Worm (Caenorhabditis elegans) whole organism, L3 larva: Measurements from ENCODE around the gene ZK105.8.

ENCODE experiments used
- R02D3.7 ChIP-seq: fragments of 150-350 bp; optimal IDR thresholded peaks from 2 replicates; lab custom pipeline; 2014; ENCODE audit warnings: missing biosample characterization, missing genetic modification characterization
- ZK546.5 ChIP-seq: sonication (generic microtip); optimal IDR thresholded peaks from 2 replicates; lab custom pipeline; 2017; ENCODE audit warnings: missing biosample characterization, missing genetic modification characterization
- aly-2 ChIP-seq: fragments of 150-350 bp; optimal IDR thresholded peaks from 2 replicates; lab custom pipeline; 2014; ENCODE audit warnings: missing biosample characterization, missing genetic modification characterization
- ama-1 ChIP-seq: fragments of 150-350 bp; optimal IDR thresholded peaks from 2 replicates; lab custom pipeline; 2018
- ceh-16 ChIP-seq: sonication (generic microtip); optimal IDR thresholded peaks from 2 replicates; lab custom pipeline; 2017; ENCODE audit warnings: missing biosample characterization, missing genetic modification characterization
- ceh-28 ChIP-seq: fragments of 150-350 bp; optimal IDR thresholded peaks from 2 replicates; lab custom pipeline; 2014; ENCODE audit warnings: missing biosample characterization, missing genetic modification reagents, missing genetic modification characterization
- ceh-82 ChIP-seq: fragments of 150-350 bp; optimal IDR thresholded peaks from 2 replicates; lab custom pipeline; 2014; ENCODE audit warnings: missing biosample characterization, missing genetic modification characterization
- ceh-9 ChIP-seq: sonication (generic microtip); optimal IDR thresholded peaks from 2 replicates; lab custom pipeline; 2018; ENCODE audit warnings: missing biosample characterization, missing genetic modification characterization
- daf-12 ChIP-seq: fragments of 150-350 bp; optimal IDR thresholded peaks from 2 replicates; lab custom pipeline; 2014; ENCODE audit warnings: missing biosample characterization, missing genetic modification reagents, missing genetic modification characterization
- egl-27 ChIP-seq: sonication (generic microtip); optimal IDR thresholded peaks from 4 replicates; lab custom pipeline; 2017; ENCODE audit warnings: missing biosample characterization, missing genetic modification reagents, missing genetic modification characterization
- egl-5 ChIP-seq: fragments of 150-350 bp; optimal IDR thresholded peaks from 2 replicates; lab custom pipeline; 2017; ENCODE audit warnings: missing biosample characterization, missing genetic modification reagents, missing genetic modification characterization, inconsistent platforms
- elt-1 ChIP-seq: fragments of 150-350 bp; optimal IDR thresholded peaks from 2 replicates; lab custom pipeline; 2014; ENCODE audit warnings: missing biosample characterization, missing genetic modification characterization
- elt-2 ChIP-seq: sonication (generic microtip); optimal IDR thresholded peaks from 2 replicates; lab custom pipeline; 2016; ENCODE audit warnings: missing genetic modification reagents, mild to moderate bottlenecking, missing genetic modification characterization, missing compliant biosample characterization
- elt-3 ChIP-seq, 3 experiments: fragments of 150-350 bp in 1 of 3; sonication (generic microtip) in 2 of 3; optimal IDR thresholded peaks; 2 replicates in 2 of 3; 4 replicates in 1 of 3; lab custom pipeline; 2014 to 2017; ENCODE audit warnings: missing biosample characterization in 3 of 3, missing genetic modification characterization in 3 of 3
- eor-1 ChIP-seq, 2 experiments: fragments of 150-350 bp; optimal IDR thresholded peaks; 2 replicates each; lab custom pipeline; 2014 to 2018; ENCODE audit warnings: missing biosample characterization in 2 of 2, missing genetic modification characterization in 2 of 2
- fkh-10 ChIP-seq: sonication (generic microtip); optimal IDR thresholded peaks from 2 replicates; lab custom pipeline; 2017; ENCODE audit warnings: missing biosample characterization, missing genetic modification reagents, missing genetic modification characterization
- fkh-2 ChIP-seq: fragments of 150-350 bp; optimal IDR thresholded peaks from 2 replicates; lab custom pipeline; 2014; ENCODE audit warnings: missing biosample characterization, missing genetic modification reagents, missing genetic modification characterization
- fos-1 ChIP-seq: fragments of 150-350 bp; optimal IDR thresholded peaks from 2 replicates; lab custom pipeline; 2014; ENCODE audit warnings: missing biosample characterization, missing genetic modification characterization
- hmg-11 ChIP-seq: sonication (generic microtip); optimal IDR thresholded peaks from 2 replicates; lab custom pipeline; 2016; ENCODE audit warnings: missing genetic modification characterization, missing compliant biosample characterization
- jun-1 ChIP-seq: fragments of 150-350 bp; optimal IDR thresholded peaks from 2 replicates; lab custom pipeline; 2014; ENCODE audit warnings: missing biosample characterization, missing genetic modification reagents, missing genetic modification characterization
- lin-15B ChIP-seq: fragments of 150-350 bp; optimal IDR thresholded peaks from 2 replicates; lab custom pipeline; 2014; ENCODE audit warnings: missing biosample characterization, missing genetic modification characterization
- lin-39 ChIP-seq: fragments of 150-350 bp; optimal IDR thresholded peaks from 2 replicates; lab custom pipeline; 2018; ENCODE audit warnings: missing biosample characterization, missing genetic modification reagents, missing genetic modification characterization
- lsy-12 ChIP-seq: sonication (generic microtip); optimal IDR thresholded peaks from 2 replicates; lab custom pipeline; 2016; ENCODE audit warnings: mild to moderate bottlenecking, missing genetic modification characterization, missing compliant biosample characterization
- mdl-1 ChIP-seq: fragments of 150-350 bp; optimal IDR thresholded peaks from 2 replicates; lab custom pipeline; 2014; ENCODE audit warnings: missing biosample characterization, missing genetic modification characterization
- mml-1 ChIP-seq: fragments of 150-350 bp; sonication (generic microtip); optimal IDR thresholded peaks from 3 replicates; lab custom pipeline; 2014; ENCODE audit warnings: missing biosample characterization, missing genetic modification characterization
- nfya-1 ChIP-seq: sonication (generic microtip); optimal IDR thresholded peaks from 2 replicates; lab custom pipeline; 2017; ENCODE audit warnings: missing genetic modification characterization, mild to moderate bottlenecking, missing compliant biosample characterization, antibody characterized with exemption, moderate library complexity; ENCODE audit not compliant: insufficient read depth
- nhr-11 ChIP-seq: fragments of 150-350 bp; optimal IDR thresholded peaks from 2 replicates; lab custom pipeline; 2014; ENCODE audit warnings: missing biosample characterization, missing genetic modification characterization
- nhr-12 ChIP-seq: fragments of 150-350 bp; optimal IDR thresholded peaks from 2 replicates; lab custom pipeline; 2014; ENCODE audit warnings: missing biosample characterization, missing genetic modification characterization
- nhr-23 ChIP-seq: fragments of 150-350 bp; optimal IDR thresholded peaks from 2 replicates; lab custom pipeline; 2014; ENCODE audit warnings: missing biosample characterization, missing genetic modification reagents, missing genetic modification characterization
- nhr-237 ChIP-seq: fragments of 150-350 bp; optimal IDR thresholded peaks from 2 replicates; lab custom pipeline; 2014; ENCODE audit warnings: missing biosample characterization, missing genetic modification characterization
- nhr-25 ChIP-seq: sonication (generic microtip); optimal IDR thresholded peaks from 2 replicates; lab custom pipeline; 2017; ENCODE audit warnings: missing biosample characterization, missing genetic modification characterization
- nhr-28 ChIP-seq: fragments of 150-350 bp; optimal IDR thresholded peaks from 2 replicates; lab custom pipeline; 2014; ENCODE audit warnings: missing biosample characterization, missing genetic modification characterization
- nhr-43 ChIP-seq: sonication (generic microtip); optimal IDR thresholded peaks from 2 replicates; lab custom pipeline; 2016; ENCODE audit warnings: mild to moderate bottlenecking, missing genetic modification characterization, missing compliant biosample characterization; ENCODE audit not compliant: poor library complexity, severe bottlenecking
- nhr-67 ChIP-seq: fragments of 150-350 bp; optimal IDR thresholded peaks from 2 replicates; lab custom pipeline; 2014; ENCODE audit warnings: missing biosample characterization, missing genetic modification characterization
- nhr-76 ChIP-seq: fragments of 150-350 bp; sonication (generic microtip); optimal IDR thresholded peaks from 5 replicates; lab custom pipeline; 2014; ENCODE audit warnings: missing biosample characterization, missing genetic modification characterization
- nhr-77 ChIP-seq: fragments of 150-350 bp; optimal IDR thresholded peaks from 2 replicates; lab custom pipeline; 2014; ENCODE audit warnings: missing biosample characterization, missing genetic modification characterization
- pha-4 ChIP-seq: fragments of 150-350 bp; optimal IDR thresholded peaks from 2 replicates; lab custom pipeline; 2014; ENCODE audit warnings: missing biosample characterization, missing genetic modification reagents, missing genetic modification characterization
- pqm-1 ChIP-seq: fragments of 150-350 bp; optimal IDR thresholded peaks from 2 replicates; lab custom pipeline; 2017; ENCODE audit warnings: missing biosample characterization, missing genetic modification characterization, inconsistent platforms
- sea-2 ChIP-seq: fragments of 150-350 bp; sonication (generic microtip); optimal IDR thresholded peaks from 4 replicates; lab custom pipeline; 2014; ENCODE audit warnings: missing biosample characterization, missing genetic modification reagents, missing genetic modification characterization
- skn-1 ChIP-seq: fragments of 150-350 bp; optimal IDR thresholded peaks from 2 replicates; lab custom pipeline; 2014; ENCODE audit warnings: missing biosample characterization, missing genetic modification characterization
- snpc-4 ChIP-seq: fragments of 150-350 bp; optimal IDR thresholded peaks from 2 replicates; lab custom pipeline; 2014; ENCODE audit warnings: missing biosample characterization, missing genetic modification characterization
- tbx-2 ChIP-seq: sonication (generic microtip); optimal IDR thresholded peaks from 2 replicates; lab custom pipeline; 2016; ENCODE audit warnings: mild to moderate bottlenecking, missing genetic modification characterization, missing compliant biosample characterization
- unc-39 ChIP-seq: sonication (generic microtip); optimal IDR thresholded peaks from 4 replicates; lab custom pipeline; 2017; ENCODE audit warnings: missing biosample characterization, missing genetic modification characterization
- unc-62 ChIP-seq: fragments of 150-350 bp; sonication (generic microtip); optimal IDR thresholded peaks from 4 replicates; lab custom pipeline; 2014; ENCODE audit warnings: missing biosample characterization, missing genetic modification reagents, missing genetic modification characterization
- zag-1 ChIP-seq: fragments of 150-350 bp; optimal IDR thresholded peaks from 2 replicates; lab custom pipeline; 2014; ENCODE audit warnings: missing biosample characterization, missing genetic modification characterization
- ztf-11 ChIP-seq: fragments of 150-350 bp; optimal IDR thresholded peaks from 2 replicates; lab custom pipeline; 2014; ENCODE audit warnings: missing biosample characterization, missing genetic modification characterization
- ztf-4 ChIP-seq: fragments of 150-350 bp; optimal IDR thresholded peaks from 2 replicates; lab custom pipeline; 2014; ENCODE audit warnings: missing biosample characterization, missing genetic modification characterization

Gene ZK105.8

ce11 chrV:7754557-7754956 is 30.3 kb downstream of the ZK105.8 start, which contains the start of gene T05B11.4:
Gene T05B11.4, minus strand, starts transcription at chrV:7754657.
- TF ChIP-seq nfya-1 (tag; lab: Kevin White, UChicago) (no peak), nhr-77 (tag; lab: Kevin White, UChicago) (no peak), ama-1 (lab: Kevin White, UChicago) (no peak), ztf-11 (tag; lab: Kevin White, UChicago) (no peak), nhr-237 (tag; lab: Kevin White, UChicago) (no peak), jun-1 (tag; lab: Kevin White, UChicago) (no peak), nhr-43 (tag; lab: Kevin White, UChicago) (no peak)

DNA sequence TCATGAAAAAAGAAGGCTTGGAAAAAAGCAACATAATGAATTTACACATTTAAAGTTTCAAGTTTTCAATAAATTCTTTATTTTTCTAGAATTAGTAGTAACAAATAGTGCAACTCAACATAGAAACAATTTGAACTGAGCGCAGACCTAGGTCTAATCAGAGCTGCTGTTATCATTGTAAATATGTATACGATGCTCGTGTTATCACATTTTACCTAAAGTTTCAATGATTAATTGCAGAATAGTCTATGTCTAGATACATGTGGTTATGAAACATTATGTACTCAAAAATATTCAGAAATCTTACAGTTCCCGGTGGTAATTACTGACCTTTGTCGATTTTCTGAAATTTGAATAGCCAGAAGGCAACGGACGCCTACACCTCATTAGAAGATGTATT is 31.7 kb downstream of the ZK105.8 start:
- no peak for TF ChIP-seq egl-5 (tag; lab: Kevin White, UChicago)
- TF ChIP-seq fos-1 (tag; lab: Kevin White, UChicago): no peak
- peak; percentile 43 for TF ChIP-seq elt-2
- peak; percentile 31 for TF ChIP-seq pqm-1 (tag; lab: Kevin White, UChicago)

DNA sequence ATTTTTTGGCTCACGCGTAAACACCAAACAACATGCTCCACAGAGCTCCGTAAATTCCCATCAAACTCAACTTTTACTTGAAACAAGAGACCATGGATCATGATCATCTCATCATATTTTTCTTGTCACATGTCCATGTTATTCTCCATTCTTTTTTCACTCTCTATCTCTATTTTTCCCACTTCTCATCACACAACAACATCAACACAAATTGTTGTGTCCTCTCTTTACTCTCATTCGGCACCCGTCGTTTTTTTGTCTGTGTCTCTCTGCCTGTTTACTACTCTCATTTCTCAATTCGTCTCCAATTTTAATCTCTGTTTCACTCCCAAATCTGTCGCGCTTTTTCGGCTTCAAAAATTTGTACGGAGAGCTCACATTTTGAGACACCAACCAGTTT is 35.0 kb downstream of the ZK105.8 start:
- no peak for TF ChIP-seq daf-12 (tag; lab: Kevin White, UChicago)
- peak; percentile 38 for TF ChIP-seq fkh-10
- peak; percentile 67 for TF ChIP-seq unc-62
- TF ChIP-seq nhr-12: no peak
- no peak for TF ChIP-seq ceh-16 (tag; lab: Kevin White, UChicago)
- peak; percentile 57 for TF ChIP-seq nfya-1 (tag; lab: Kevin White, UChicago)
- no peak for TF ChIP-seq ceh-82 (tag; lab: Kevin White, UChicago)
- no peak for TF ChIP-seq ceh-28 (tag; lab: Kevin White, UChicago)
- no peak for TF ChIP-seq ZK546.5 (tag; lab: Kevin White, UChicago)
- peak; percentile 46 for TF ChIP-seq lin-39 (tag; lab: Kevin White, UChicago)
- no peak for TF ChIP-seq elt-2
- no peak for TF ChIP-seq ama-1 (lab: Kevin White, UChicago)
- peak; percentile 61 for TF ChIP-seq pha-4 (tag; lab: Kevin White, UChicago)
- no peak for TF ChIP-seq ztf-11 (tag; lab: Kevin White, UChicago)
- no peak for TF ChIP-seq zag-1 (tag; lab: Kevin White, UChicago)
- TF ChIP-seq ceh-9 (tag; lab: Kevin White, UChicago): no peak
- TF ChIP-seq R02D3.7 (tag; lab: Kevin White, UChicago): no peak
- TF ChIP-seq nhr-237 (tag; lab: Kevin White, UChicago): no peak
- no peak for TF ChIP-seq aly-2 (tag; lab: Kevin White, UChicago)
- no peak for TF ChIP-seq skn-1
- TF ChIP-seq nhr-43 (tag; lab: Kevin White, UChicago): no peak
- no peak for TF ChIP-seq nhr-11 (tag; lab: Kevin White, UChicago)
- no peak for TF ChIP-seq egl-27 (tag; lab: Kevin White, UChicago)
- no peak for TF ChIP-seq sea-2
- TF ChIP-seq jun-1 (tag; lab: Kevin White, UChicago): no peak
- no peak for TF ChIP-seq fos-1 (tag; lab: Kevin White, UChicago)
- no peak for TF ChIP-seq unc-39 (tag; lab: Kevin White, UChicago)
- no peak for TF ChIP-seq eor-1 (tag; optimal IDR thresholded peaks at IDR 0.05; lab: Kevin White, UChicago)
- no peak for TF ChIP-seq fkh-2 (tag; lab: Kevin White, UChicago)
- TF ChIP-seq lin-15B: peak; percentile 23
- TF ChIP-seq elt-3 (tag; optimal IDR thresholded peaks at IDR 0.05; lab: Kevin White, UChicago): no peak
- TF ChIP-seq ztf-4 (tag; lab: Kevin White, UChicago): no peak
- peak; percentile 31 for TF ChIP-seq nhr-23 (tag; lab: Kevin White, UChicago)
- no peak for TF ChIP-seq pqm-1 (tag; lab: Kevin White, UChicago)
- no peak for TF ChIP-seq lsy-12
- peak; percentile 30 for TF ChIP-seq elt-1 (tag; lab: Kevin White, UChicago)
- TF ChIP-seq egl-5 (tag; lab: Kevin White, UChicago): peak; percentile 79
- TF ChIP-seq hmg-11 (tag; lab: Kevin White, UChicago): peak; percentile 42
- TF ChIP-seq nhr-77 (tag; lab: Kevin White, UChicago): no peak
- TF ChIP-seq nhr-67 (tag; lab: Kevin White, UChicago): no peak
- peak; percentile 46 for TF ChIP-seq snpc-4 (tag; lab: Kevin White, UChicago)
- no peak for TF ChIP-seq mml-1
- TF ChIP-seq nhr-76 (tag; lab: Kevin White, UChicago): no peak
- no peak for TF ChIP-seq nhr-25 (tag; lab: Kevin White, UChicago)
- TF ChIP-seq nhr-28 (tag; lab: Kevin White, UChicago): no peak
- TF ChIP-seq mdl-1 (tag; lab: Kevin White, UChicago): peak; percentile 73
- TF ChIP-seq tbx-2 (tag; lab: Kevin White, UChicago): no peak
- TF ChIP-seq, all 47 proteins: peak for 12
